Worm (Caenorhabditis elegans): Measurements from ENCODE around the gene F20G2.1.

ce11 chrV:13782190-13782589 is 28.8 kb upstream of the F20G2.1 start, which contains the start of gene decr-1.1:
- TF ChIP-seq ama-1 (optimal IDR thresholded peaks at IDR 0.05) (no peak), dmd-4 (tag; optimal IDR thresholded peaks at IDR 0.05; ENCODE audit: borderline replicate concordance) (no peak), pqm-1 (tag; optimal IDR thresholded peaks at IDR 0.05) (no peak), nhr-11 (tag; optimal IDR thresholded peaks at IDR 0.05) (no peak), ceh-22 (tag; optimal IDR thresholded peaks at IDR 0.05) (no peak), nfya-1 (tag; optimal IDR thresholded peaks at IDR 0.05) (no peak), syd-9 (tag; optimal IDR thresholded peaks at IDR 0.05) (no peak), ceh-14 (tag; optimal IDR thresholded peaks at IDR 0.05) (no peak), pha-2 (tag; optimal IDR thresholded peaks at IDR 0.05) (no peak), Y22D7AL.16 (tag; optimal IDR thresholded peaks at IDR 0.05) (no peak), fkh-10 (GFP tag; optimal IDR thresholded peaks at IDR 0.05) (no peak), ceh-48 (tag; optimal IDR thresholded peaks at IDR 0.05) (peak; percentile 3), ets-4 (tag; optimal IDR thresholded peaks at IDR 0.05) (no peak), ceh-19 (GFP tag; optimal IDR thresholded peaks at IDR 0.05) (no peak)
